Fruit fly (Drosophila melanogaster) whole organism: ENCODE data around the gene Npc2d.

Experiments
- CG8478 ChIP-seq: fragments of >200 bp; optimal IDR thresholded peaks from 2 replicates; lab custom pipeline; 2018; ENCODE audit warnings: inconsistent platforms
- Dll ChIP-seq: fragments of >200 bp; optimal IDR thresholded peaks from 2 replicates; lab custom pipeline; 2017
- EcR ChIP-seq, 2 experiments: fragments of >200 bp; optimal IDR thresholded peaks; 2 replicates each; lab custom pipeline; 2017; ENCODE audit warnings: missing biosample characterization in 2 of 2, missing genetic modification characterization in 2 of 2, missing genetic modification reagents in 2 of 2
- pan ChIP-seq: fragments of >200 bp; optimal IDR thresholded peaks from 2 replicates; lab custom pipeline; 2017
- psq ChIP-seq: fragments of >200 bp; optimal IDR thresholded peaks from 2 replicates; lab custom pipeline; 2017
- usp ChIP-seq: fragments of >200 bp; optimal IDR thresholded peaks from 2 replicates; lab custom pipeline; 2017; ENCODE audit warnings: missing biosample characterization, missing genetic modification characterization, mixed read lengths

DNA sequence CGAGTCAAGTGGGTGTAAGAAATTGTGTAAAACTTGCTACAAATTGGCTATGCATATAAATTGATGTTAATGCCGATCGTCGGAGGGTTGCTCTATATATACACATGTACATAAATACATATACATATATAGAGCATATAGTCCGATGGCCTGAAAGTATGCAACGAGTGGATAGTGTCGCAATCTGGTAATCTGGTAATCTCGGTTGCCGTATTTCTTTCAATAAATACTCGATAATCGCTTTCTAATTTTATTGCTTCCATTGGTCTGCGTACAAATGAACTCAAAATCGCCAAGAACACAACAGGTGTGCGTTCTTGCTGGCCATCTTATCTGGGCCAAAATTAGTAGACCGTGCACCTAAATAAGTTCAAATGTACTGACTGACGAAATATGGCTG, 3.5 kb upstream of the Npc2d start:
- TF ChIP-seq psq (no peak), usp (GFP tag; lab: Kevin White, UChicago) (no peak), pan (lab: Kevin White, UChicago) (no peak), CG8478 (no peak), EcR (GFP tag; optimal IDR thresholded peaks at IDR 0.05; lab: Kevin White, UChicago) (no peak), Dll (lab: Kevin White, UChicago) (no peak)
